Fruit fly (Drosophila melanogaster) whole organism, embryonic: ENCODE measurements around the gene CAHbeta.

Experiments used
- CG11696 ChIP-seq: fragments of 200-800 bp; sonication (Bioruptor generic); IDR thresholded peaks from 2 replicates; pipeline ENCODE4 v1.3.6; 2022; ENCODE audit warnings: missing biosample characterization, missing genetic modification characterization
- CG1233 ChIP-seq: fragments of 200-800 bp; sonication (Bioruptor generic); optimal IDR thresholded peaks from 4 replicates; lab custom pipeline; 2018; ENCODE audit warnings: missing biosample characterization, mild to moderate bottlenecking, missing genetic modification characterization
- CG14710 ChIP-seq: fragments of 200-800 bp; sonication (Bioruptor generic); optimal IDR thresholded peaks from 3 replicates; lab custom pipeline; 2019; ENCODE audit warnings: missing biosample characterization, mild to moderate bottlenecking, missing genetic modification characterization, moderate library complexity
- CG15479 ChIP-seq: fragments of 200-800 bp; sonication (Bioruptor generic); optimal IDR thresholded peaks from 3 replicates; lab custom pipeline; 2019; ENCODE audit warnings: missing biosample characterization, mild to moderate bottlenecking, missing genetic modification characterization, moderate library complexity
- CG18476 ChIP-seq: fragments of 200-800 bp; sonication (Bioruptor generic); optimal IDR thresholded peaks from 2 replicates; lab custom pipeline; 2016; ENCODE audit warnings: missing biosample characterization, mild to moderate bottlenecking, missing genetic modification characterization
- CG2199 ChIP-seq: fragments of 200-800 bp; sonication (Bioruptor generic); IDR thresholded peaks from 3 replicates; pipeline ENCODE4 v1.3.6; 2022; ENCODE audit warnings: missing biosample characterization, missing genetic modification characterization
- CG3838 ChIP-seq: fragments of 200-800 bp; sonication (Bioruptor generic); optimal IDR thresholded peaks from 3 replicates; lab custom pipeline; 2016; ENCODE audit warnings: missing biosample characterization, missing genetic modification characterization
- CG7556 ChIP-seq: fragments of 200-800 bp; sonication (Bioruptor generic); optimal IDR thresholded peaks from 2 replicates; lab custom pipeline; 2017; ENCODE audit warnings: missing biosample characterization, mild to moderate bottlenecking, missing genetic modification characterization
- CG9609 ChIP-seq: fragments of 200-800 bp; sonication (Bioruptor generic); optimal IDR thresholded peaks from 3 replicates; lab custom pipeline; 2016; ENCODE audit warnings: missing biosample characterization, missing genetic modification characterization
- Dbx ChIP-seq: fragments of 200-800 bp; sonication (Bioruptor generic); IDR thresholded peaks from 3 replicates; pipeline ENCODE4 v1.3.6; 2022; ENCODE audit warnings: missing biosample characterization, missing genetic modification characterization
- Gug ChIP-seq: fragments of 200-800 bp; sonication (Bioruptor generic); IDR thresholded peaks from 4 replicates; pipeline ENCODE4 v1.3.6; 2022; ENCODE audit warnings: missing biosample characterization, missing genetic modification characterization
- HLH54F ChIP-seq: fragments of 200-800 bp; sonication (Bioruptor generic); optimal IDR thresholded peaks from 3 replicates; lab custom pipeline; 2016; ENCODE audit warnings: missing biosample characterization, missing genetic modification characterization
- HLHmδ ChIP-seq: fragments of 200-800 bp; sonication (Bioruptor generic); optimal IDR thresholded peaks from 2 replicates; lab custom pipeline; 2018; ENCODE audit warnings: missing biosample characterization, mild to moderate bottlenecking, missing genetic modification characterization, moderate library complexity
- Hey ChIP-seq: fragments of 200-800 bp; sonication (Bioruptor generic); optimal IDR thresholded peaks from 3 replicates; lab custom pipeline; 2018; ENCODE audit warnings: missing biosample characterization, mild to moderate bottlenecking, missing genetic modification characterization
- Hr51 ChIP-seq, 2 experiments: fragments of 200-800 bp; sonication (Bioruptor generic); optimal IDR thresholded peaks; 2 replicates in 1 of 2; 3 replicates in 1 of 2; lab custom pipeline; 2016 to 2018; ENCODE audit warnings: missing biosample characterization in 2 of 2, missing genetic modification characterization in 2 of 2, mild to moderate bottlenecking in 1 of 2, moderate library complexity in 1 of 2
- Lim3 ChIP-seq: fragments of 200-800 bp; sonication (Bioruptor generic); IDR thresholded peaks from 2 replicates; pipeline ENCODE4 v1.3.6; 2022; ENCODE audit warnings: missing biosample characterization, missing genetic modification characterization
- MBD-R2 ChIP-seq: fragments of 200-800 bp; sonication (Bioruptor generic); IDR thresholded peaks from 2 replicates; pipeline ENCODE4 v1.3.6; 2022; ENCODE audit warnings: missing biosample characterization, missing genetic modification characterization
- Max ChIP-seq: fragments of 200-800 bp; sonication (Bioruptor generic); optimal IDR thresholded peaks from 2 replicates; lab custom pipeline; 2016; ENCODE audit warnings: missing biosample characterization, mild to moderate bottlenecking, missing genetic modification characterization
- Med ChIP-seq: fragments of 200-800 bp; sonication (Bioruptor generic); peaks from one replicate; lab custom pipeline; 2016; ENCODE audit warnings: missing biosample characterization, missing genetic modification characterization, mild to moderate bottlenecking, inconsistent platforms, moderate library complexity
- Myb ChIP-seq: fragments of 200-800 bp; sonication (Bioruptor generic); optimal IDR thresholded peaks from 2 replicates; lab custom pipeline; 2016; ENCODE audit warnings: missing biosample characterization, missing genetic modification characterization
- Nf-YC ChIP-seq: fragments of 200-800 bp; optimal IDR thresholded peaks from 3 replicates; lab custom pipeline; 2019; ENCODE audit warnings: missing biosample characterization, mild to moderate bottlenecking, missing genetic modification characterization, moderate library complexity
- Scr ChIP-seq: fragments of 200-800 bp; sonication (Bioruptor generic); IDR thresholded peaks from 2 replicates; pipeline ENCODE4 v1.3.6; 2022; ENCODE audit warnings: missing biosample characterization, missing genetic modification characterization; ENCODE audit not compliant: partially characterized antibody
- Six4 ChIP-seq: fragments of 200-800 bp; sonication (Bioruptor generic); optimal IDR thresholded peaks from 2 replicates; lab custom pipeline; 2016; ENCODE audit warnings: missing biosample characterization, missing genetic modification characterization
- ac ChIP-seq: fragments of 200-800 bp; sonication (Bioruptor generic); optimal IDR thresholded peaks from 3 replicates; lab custom pipeline; 2017; ENCODE audit warnings: missing biosample characterization, mild to moderate bottlenecking, missing genetic modification characterization
- al ChIP-seq: fragments of 200-800 bp; sonication (Bioruptor generic); IDR thresholded peaks from 2 replicates; pipeline ENCODE4 v1.3.6; 2022; ENCODE audit warnings: missing biosample characterization, missing genetic modification characterization
- ase ChIP-seq: fragments of 200-800 bp; sonication (Bioruptor generic); IDR thresholded peaks from 3 replicates; pipeline ENCODE4 v1.3.6; 2022; ENCODE audit warnings: missing biosample characterization, missing genetic modification characterization
- cad ChIP-seq: fragments of >200 bp; optimal IDR thresholded peaks from 2 replicates; lab custom pipeline; 2017; ENCODE audit warnings: missing biosample characterization, missing genetic modification characterization
- cg ChIP-seq: fragments of 200-800 bp; sonication (Bioruptor generic); optimal IDR thresholded peaks from 3 replicates; lab custom pipeline; 2019; ENCODE audit warnings: missing biosample characterization, mild to moderate bottlenecking, missing genetic modification characterization, moderate library complexity
- da ChIP-seq: fragments of 200-800 bp; sonication (Bioruptor generic); optimal IDR thresholded peaks from 2 replicates; lab custom pipeline; 2016; ENCODE audit warnings: missing biosample characterization, missing genetic modification characterization
- ewg ChIP-seq: fragments of 200-800 bp; sonication (Bioruptor generic); optimal IDR thresholded peaks from 3 replicates; lab custom pipeline; 2017; ENCODE audit warnings: mild to moderate bottlenecking, missing biosample characterization, missing genetic modification reagents, missing genetic modification characterization
- eyg ChIP-seq: fragments of 200-800 bp; sonication (Bioruptor generic); optimal IDR thresholded peaks from 3 replicates; lab custom pipeline; 2016; ENCODE audit warnings: missing biosample characterization, missing genetic modification characterization
- grau ChIP-seq: fragments of 200-800 bp; optimal IDR thresholded peaks from 3 replicates; lab custom pipeline; 2019; ENCODE audit warnings: missing biosample characterization, mild to moderate bottlenecking, missing genetic modification characterization, moderate library complexity
- grn ChIP-seq: fragments of 200-800 bp; sonication (Bioruptor generic); optimal IDR thresholded peaks from 3 replicates; lab custom pipeline; 2017; ENCODE audit warnings: missing biosample characterization, missing genetic modification characterization
- gro ChIP-seq: fragments of 200-800 bp; sonication (Bioruptor generic); optimal IDR thresholded peaks from 2 replicates; lab custom pipeline; 2016; ENCODE audit warnings: missing biosample characterization, missing genetic modification characterization
- ham ChIP-seq: fragments of 200-800 bp; sonication (Bioruptor generic); IDR thresholded peaks from 2 replicates; pipeline ENCODE4 v1.3.6; 2022; ENCODE audit warnings: missing biosample characterization, missing genetic modification characterization
- nerfin-1 ChIP-seq: fragments of 200-800 bp; sonication (Bioruptor generic); optimal IDR thresholded peaks from 3 replicates; lab custom pipeline; 2019; ENCODE audit warnings: missing biosample characterization, mild to moderate bottlenecking, missing genetic modification characterization, moderate library complexity
- otp ChIP-seq: fragments of 200-800 bp; sonication (Bioruptor generic); IDR thresholded peaks from 3 replicates; pipeline ENCODE4, ENCODE4 v1.3.6; 2022; ENCODE audit warnings: missing biosample characterization, missing genetic modification characterization
- p53 ChIP-seq: fragments of 200-800 bp; sonication (Bioruptor generic); optimal IDR thresholded peaks from 2 replicates; lab custom pipeline; 2016; ENCODE audit warnings: missing biosample characterization, missing genetic modification characterization
- pros ChIP-seq: fragments of 200-800 bp; sonication (Bioruptor generic); optimal IDR thresholded peaks from 3 replicates; lab custom pipeline; 2019; ENCODE audit warnings: missing biosample characterization, mild to moderate bottlenecking, missing genetic modification characterization, moderate library complexity
- rib ChIP-seq: fragments of 200-800 bp; sonication (Bioruptor generic); IDR thresholded peaks from 2 replicates; pipeline ENCODE4 v1.3.6; 2022; ENCODE audit warnings: missing biosample characterization, missing genetic modification characterization
- seq ChIP-seq: fragments of 200-800 bp; sonication (Bioruptor generic); IDR thresholded peaks from 2 replicates; pipeline ENCODE4 v1.3.6; 2022; ENCODE audit warnings: missing biosample characterization, missing genetic modification characterization
- sob ChIP-seq: fragments of 200-800 bp; sonication (Bioruptor generic); IDR thresholded peaks from 2 replicates; pipeline ENCODE4 v1.3.6; 2022; ENCODE audit warnings: missing biosample characterization, missing genetic modification characterization
- sqz ChIP-seq: fragments of 200-800 bp; sonication (Bioruptor generic); optimal IDR thresholded peaks from 3 replicates; lab custom pipeline; 2018; ENCODE audit warnings: missing biosample characterization, mild to moderate bottlenecking, missing genetic modification characterization
- tap ChIP-seq: fragments of 200-800 bp; optimal IDR thresholded peaks from 3 replicates; lab custom pipeline; 2019; ENCODE audit warnings: missing biosample characterization, mild to moderate bottlenecking, missing genetic modification characterization, moderate library complexity
- tll ChIP-seq, 2 experiments: fragments of 200-800 bp in 1 of 2; fragments of >200 bp in 1 of 2; sonication (Bioruptor generic) in 1 of 2; optimal IDR thresholded peaks; 2 replicates each; lab custom pipeline; 2017 to 2019; ENCODE audit warnings: missing biosample characterization in 2 of 2, missing genetic modification characterization in 2 of 2, mild to moderate bottlenecking in 1 of 2, moderate library complexity in 1 of 2
- twi ChIP-seq: fragments of 200-800 bp; optimal IDR thresholded peaks from 2 replicates; lab custom pipeline; 2019; ENCODE audit warnings: missing biosample characterization, mild to moderate bottlenecking, missing genetic modification characterization, moderate library complexity
- usp ChIP-seq: fragments of >200 bp; optimal IDR thresholded peaks from 2 replicates; lab custom pipeline; 2017; ENCODE audit warnings: missing biosample characterization, missing genetic modification characterization
- zen ChIP-seq: fragments of 200-800 bp; sonication (Bioruptor generic); optimal IDR thresholded peaks from 3 replicates; lab custom pipeline; 2018; ENCODE audit warnings: missing biosample characterization, mild to moderate bottlenecking, missing genetic modification characterization, moderate library complexity

CAHbeta gene

dm6 chr3R:9023934-9024333 is 43.3 kb downstream of the CAHbeta start:
- peak; percentile 12 for TF ChIP-seq Six4 (GFP tag; lab: Kevin White, UChicago)
- no peak for TF ChIP-seq Gug (GFP tag; lab: Robert Waterston, UW)
- TF ChIP-seq CG2199 (GFP tag; lab: Robert Waterston, UW): 0 out of 3 replicates have a peak, but pooled peaks have one; percentile 26
- TF ChIP-seq HLHmδ: peak; percentile 34
- no peak for TF ChIP-seq CG3838
- no peak for TF ChIP-seq HLH54F (GFP tag; lab: Kevin White, UChicago)
- TF ChIP-seq pros (GFP tag; lab: Kevin White, UChicago): peak; percentile 96
- TF ChIP-seq twi (tag; lab: Kevin White, UChicago): peak; percentile 89
- no peak for TF ChIP-seq Max
- TF ChIP-seq Myb (GFP tag; lab: Kevin White, UChicago): no peak
- peak; percentile 9 for TF ChIP-seq grn (GFP tag; lab: Kevin White, UChicago)

DNA sequence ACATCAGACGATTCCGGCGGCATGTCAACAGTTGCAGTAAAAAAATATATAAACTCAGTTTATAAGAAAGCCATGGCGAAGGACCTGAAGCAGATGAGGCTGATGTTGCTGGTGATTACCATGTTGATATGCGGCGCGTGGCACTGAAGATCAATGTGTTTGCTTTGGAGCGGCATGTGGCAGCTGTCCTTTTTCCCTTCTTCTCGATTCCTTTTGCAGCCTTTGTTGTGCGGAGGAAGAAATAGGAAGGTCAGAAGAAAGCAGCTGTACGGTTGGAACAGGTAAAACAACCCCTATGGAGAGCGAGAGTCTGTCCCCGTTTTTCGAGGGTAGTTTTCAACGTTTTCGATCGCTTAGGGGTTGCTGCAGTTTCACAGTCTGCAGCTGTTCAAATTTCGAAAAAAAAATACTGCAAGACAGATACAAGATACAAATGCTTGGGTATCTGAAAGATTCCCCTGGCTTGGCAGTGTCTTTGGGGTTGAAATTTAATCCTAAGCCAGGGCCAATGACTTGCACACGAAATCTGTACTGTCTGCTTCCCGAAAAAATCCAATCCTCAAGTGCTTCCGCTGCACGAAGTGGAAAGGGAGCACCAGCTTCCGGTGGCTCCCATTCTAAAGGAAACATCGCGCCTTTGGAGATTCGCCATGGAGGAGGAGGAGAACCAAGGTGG is 44.3 kb downstream of the CAHbeta start:
- TF ChIP-seq p53 (no peak), Nf-YC (tag; lab: Kevin White, UChicago) (no peak), CG11696 (GFP tag; lab: Robert Waterston, UW) (no peak), otp (GFP tag; lab: Robert Waterston, UW) (no peak), Dbx (GFP tag; lab: Robert Waterston, UW) (no peak), gro (GFP tag; lab: Kevin White, UChicago) (no peak), zen (tag; lab: Kevin White, UChicago) (peak; percentile 42), cg (no peak), HLHmδ (peak; percentile 84), grau (no peak), CG7556 (no peak), rib (GFP tag; lab: Robert Waterston, UW) (no peak), CG15479 (peak; percentile 45), sqz (GFP tag; lab: Kevin White, UChicago) (peak; percentile 83), Scr (no peak), ewg (GFP tag; lab: Kevin White, UChicago) (no peak), cad (GFP tag; lab: Kevin White, UChicago) (no peak), seq (GFP tag; lab: Robert Waterston, UW) (no peak; the same call in 1 of the 2 replicates), ac (GFP tag; lab: Kevin White, UChicago) (peak; percentile 95), CG1233 (GFP tag; lab: Kevin White, UChicago) (no peak), pros (GFP tag; lab: Kevin White, UChicago) (peak; percentile 100), usp (GFP tag; lab: Kevin White, UChicago) (no peak), al (GFP tag; lab: Robert Waterston, UW) (no peak), Lim3 (no peak), twi (tag; lab: Kevin White, UChicago) (peak; percentile 93), tll (GFP tag; optimal IDR thresholded peaks at IDR 0.05; lab: Kevin White, UChicago) (peak in 1 of 2 experiments; percentile 38), nerfin-1 (tag; lab: Kevin White, UChicago) (peak; percentile 20), CG18476 (peak; percentile 70), eyg (GFP tag; lab: Kevin White, UChicago) (no peak), ase (GFP tag; lab: Robert Waterston, UW) (peak; percentile 26; the same call in 1 of the 3 replicates), CG9609 (no peak), ham (GFP tag; lab: Robert Waterston, UW) (no peak), tap (tag; lab: Kevin White, UChicago) (peak; percentile 58), MBD-R2 (no peak), Hr51 (GFP tag; optimal IDR thresholded peaks at IDR 0.05; lab: Kevin White, UChicago) (no peak), da (GFP tag; lab: Kevin White, UChicago) (peak; percentile 75), sob (GFP tag; lab: Robert Waterston, UW) (no peak), CG14710 (tag; lab: Kevin White, UChicago) (no peak), Hey (tag; lab: Kevin White, UChicago) (peak; percentile 43), Med (GFP tag; lab: Kevin White, UChicago) (peak; percentile 44)
